Fruit fly (Drosophila melanogaster) whole organism, embryonic: ENCODE measurements around the gene Obp28a.

Experiments
- Asciz ChIP-seq: fragments of 200-800 bp; sonication (Bioruptor generic); optimal IDR thresholded peaks from 2 replicates; lab custom pipeline; 2017; ENCODE audit warnings: missing biosample characterization, mild to moderate bottlenecking, missing genetic modification characterization, missing genetic modification reagents
- CG11504 ChIP-seq: fragments of 200-800 bp; sonication (Bioruptor generic); optimal IDR thresholded peaks from 3 replicates; lab custom pipeline; 2019; ENCODE audit warnings: missing biosample characterization, mild to moderate bottlenecking, missing genetic modification characterization, moderate library complexity
- CG11695 ChIP-seq: fragments of 200-800 bp; sonication (Bioruptor generic); IDR thresholded peaks from 3 replicates; pipeline ENCODE4 v1.3.6; 2022; ENCODE audit warnings: missing biosample characterization, missing genetic modification characterization
- CG12071 ChIP-seq: fragments of 200-800 bp; sonication (Bioruptor generic); optimal IDR thresholded peaks from 3 replicates; lab custom pipeline; 2018; ENCODE audit warnings: missing biosample characterization, mild to moderate bottlenecking, missing genetic modification characterization
- CG12219 ChIP-seq: fragments of 200-800 bp; sonication (Bioruptor generic); optimal IDR thresholded peaks from 3 replicates; lab custom pipeline; 2018; ENCODE audit warnings: missing biosample characterization, mild to moderate bottlenecking, missing genetic modification characterization
- CG1233 ChIP-seq: fragments of 200-800 bp; sonication (Bioruptor generic); optimal IDR thresholded peaks from 4 replicates; lab custom pipeline; 2018; ENCODE audit warnings: missing biosample characterization, mild to moderate bottlenecking, missing genetic modification characterization
- CG12391 ChIP-seq: fragments of 200-800 bp; sonication (Bioruptor generic); optimal IDR thresholded peaks from 3 replicates; lab custom pipeline; 2018; ENCODE audit warnings: missing biosample characterization, mild to moderate bottlenecking, missing genetic modification characterization, moderate library complexity
- CG12659 ChIP-seq: fragments of 200-800 bp; sonication (Bioruptor generic); optimal IDR thresholded peaks from 3 replicates; lab custom pipeline; 2017; ENCODE audit warnings: mild to moderate bottlenecking, missing biosample characterization, missing genetic modification reagents, missing genetic modification characterization
- CG13296 ChIP-seq: fragments of 200-800 bp; sonication (Bioruptor generic); optimal IDR thresholded peaks from 3 replicates; lab custom pipeline; 2018; ENCODE audit warnings: missing biosample characterization, mild to moderate bottlenecking, missing genetic modification characterization
- CG14014 ChIP-seq: fragments of 200-800 bp; sonication (Bioruptor generic); IDR thresholded peaks from 2 replicates; pipeline ENCODE4 v1.3.6; 2022; ENCODE audit warnings: missing biosample characterization, missing genetic modification characterization
- CG15011 ChIP-seq: fragments of 200-800 bp; sonication (Bioruptor generic); optimal IDR thresholded peaks from 3 replicates; lab custom pipeline; 2018; ENCODE audit warnings: missing biosample characterization, mild to moderate bottlenecking, missing genetic modification characterization
- CG15696 ChIP-seq: fragments of 200-800 bp; sonication (Bioruptor generic); optimal IDR thresholded peaks from 2 replicates; lab custom pipeline; 2019; ENCODE audit warnings: missing biosample characterization, mild to moderate bottlenecking, missing genetic modification characterization, moderate library complexity
- CG17912 ChIP-seq: fragments of 200-800 bp; sonication (Bioruptor generic); optimal IDR thresholded peaks from 2 replicates; lab custom pipeline; 2018; ENCODE audit warnings: missing biosample characterization, mild to moderate bottlenecking, missing genetic modification characterization
- CG18619 ChIP-seq: fragments of 200-800 bp; sonication (Bioruptor generic); optimal IDR thresholded peaks from 3 replicates; lab custom pipeline; 2017; ENCODE audit warnings: missing biosample characterization, mild to moderate bottlenecking, missing genetic modification characterization
- CG2202 ChIP-seq: fragments of 200-800 bp; sonication (Bioruptor generic); optimal IDR thresholded peaks from 2 replicates; lab custom pipeline; 2018; ENCODE audit warnings: missing biosample characterization, mild to moderate bottlenecking, missing genetic modification characterization
- CG2678 ChIP-seq: fragments of 200-800 bp; sonication (Bioruptor generic); optimal IDR thresholded peaks from 3 replicates; lab custom pipeline; 2019; ENCODE audit warnings: missing biosample characterization, mild to moderate bottlenecking, missing genetic modification characterization, moderate library complexity
- CG4707 ChIP-seq: fragments of 200-800 bp; sonication (Bioruptor generic); optimal IDR thresholded peaks from 2 replicates; lab custom pipeline; 2018; ENCODE audit warnings: missing biosample characterization, mild to moderate bottlenecking, missing genetic modification characterization, moderate library complexity
- CG6765 ChIP-seq: fragments of 200-800 bp; sonication (Bioruptor generic); optimal IDR thresholded peaks from 3 replicates; lab custom pipeline; 2017; ENCODE audit warnings: missing biosample characterization, mild to moderate bottlenecking, missing genetic modification characterization
- CG6791 ChIP-seq: fragments of 200-800 bp; sonication (Bioruptor generic); IDR thresholded peaks from 3 replicates; pipeline ENCODE4 v1.3.6; 2022; ENCODE audit warnings: missing biosample characterization, missing genetic modification characterization; ENCODE audit not compliant: partially characterized antibody
- CG8089 ChIP-seq: fragments of 200-800 bp; sonication (Bioruptor generic); optimal IDR thresholded peaks from 3 replicates; lab custom pipeline; 2016; ENCODE audit warnings: missing biosample characterization, missing genetic modification characterization
- CG8924 ChIP-seq: fragments of 200-800 bp; optimal IDR thresholded peaks from 3 replicates; lab custom pipeline; 2019; ENCODE audit warnings: missing biosample characterization, mild to moderate bottlenecking, missing genetic modification characterization, moderate library complexity
- Eip74EF ChIP-seq, 2 experiments: fragments of 200-800 bp in 1 of 2; fragments of >200 bp in 1 of 2; sonication (Bioruptor generic) in 1 of 2; optimal IDR thresholded peaks; 2 replicates each; lab custom pipeline; 2017 to 2019; ENCODE audit warnings: missing biosample characterization in 2 of 2, missing genetic modification characterization in 2 of 2, mild to moderate bottlenecking in 1 of 2, moderate library complexity in 1 of 2
- Fer1 ChIP-seq: fragments of 200-800 bp; sonication (Bioruptor generic); optimal IDR thresholded peaks from 2 replicates; lab custom pipeline; 2017; ENCODE audit warnings: missing biosample characterization, mild to moderate bottlenecking, missing genetic modification characterization
- Hey ChIP-seq: fragments of 200-800 bp; sonication (Bioruptor generic); optimal IDR thresholded peaks from 3 replicates; lab custom pipeline; 2018; ENCODE audit warnings: missing biosample characterization, mild to moderate bottlenecking, missing genetic modification characterization
- Mrtf ChIP-seq: fragments of 200-800 bp; sonication (Bioruptor generic); IDR thresholded peaks from 3 replicates; pipeline ENCODE4 v1.3.6; 2022; ENCODE audit warnings: missing biosample characterization, missing genetic modification characterization
- NC2β ChIP-seq: fragments of 200-800 bp; sonication (Bioruptor generic); optimal IDR thresholded peaks from 2 replicates; lab custom pipeline; 2016; ENCODE audit warnings: missing biosample characterization, missing genetic modification characterization
- NK7.1 ChIP-seq: fragments of 200-800 bp; sonication (Bioruptor generic); optimal IDR thresholded peaks from 3 replicates; lab custom pipeline; 2016; ENCODE audit warnings: missing biosample characterization, missing genetic modification characterization
- Pdp1 ChIP-seq, 2 experiments: fragments of 200-800 bp; sonication (Bioruptor generic); optimal IDR thresholded peaks; 3 replicates each; lab custom pipeline; 2016; ENCODE audit warnings: missing biosample characterization in 2 of 2, missing genetic modification characterization in 2 of 2, mild to moderate bottlenecking in 1 of 2, moderate library complexity in 1 of 2
- Sox102F ChIP-seq: fragments of 200-800 bp; sonication (Bioruptor generic); optimal IDR thresholded peaks from 2 replicates; lab custom pipeline; 2018; ENCODE audit warnings: missing biosample characterization, mild to moderate bottlenecking, missing genetic modification characterization, moderate library complexity
- Vsx1 ChIP-seq: fragments of 200-800 bp; sonication (Bioruptor generic); optimal IDR thresholded peaks from 2 replicates; lab custom pipeline; 2017; ENCODE audit warnings: missing biosample characterization, mild to moderate bottlenecking, missing genetic modification characterization, missing genetic modification reagents
- Xrp1 ChIP-seq: fragments of 200-800 bp; sonication (Bioruptor generic); IDR thresholded peaks from 2 replicates; pipeline ENCODE4 v1.3.6; 2022; ENCODE audit warnings: missing biosample characterization, missing genetic modification characterization
- ap ChIP-seq: fragments of 200-800 bp; sonication (Bioruptor generic); IDR thresholded peaks from 2 replicates; pipeline ENCODE4 v1.3.6; 2022; ENCODE audit warnings: missing biosample characterization, missing genetic modification characterization
- cg ChIP-seq: fragments of 200-800 bp; sonication (Bioruptor generic); optimal IDR thresholded peaks from 3 replicates; lab custom pipeline; 2019; ENCODE audit warnings: missing biosample characterization, mild to moderate bottlenecking, missing genetic modification characterization, moderate library complexity
- ci ChIP-seq: fragments of 200-800 bp; sonication (Bioruptor generic); IDR thresholded peaks from 3 replicates; pipeline ENCODE4 v1.3.6; 2022; ENCODE audit warnings: missing biosample characterization, missing genetic modification characterization
- dmrt11E ChIP-seq: fragments of 200-800 bp; sonication (Bioruptor generic); optimal IDR thresholded peaks from 3 replicates; lab custom pipeline; 2018; ENCODE audit warnings: missing biosample characterization, mild to moderate bottlenecking, missing genetic modification characterization, moderate library complexity
- gcm ChIP-seq: fragments of 200-800 bp; sonication (Bioruptor generic); optimal IDR thresholded peaks from 2 replicates; lab custom pipeline; 2019; ENCODE audit warnings: missing biosample characterization, mild to moderate bottlenecking, missing genetic modification characterization, moderate library complexity
- grn ChIP-seq: fragments of 200-800 bp; sonication (Bioruptor generic); optimal IDR thresholded peaks from 3 replicates; lab custom pipeline; 2017; ENCODE audit warnings: missing biosample characterization, missing genetic modification characterization
- gro ChIP-seq: fragments of 200-800 bp; sonication (Bioruptor generic); optimal IDR thresholded peaks from 2 replicates; lab custom pipeline; 2016; ENCODE audit warnings: missing biosample characterization, missing genetic modification characterization
- kay ChIP-seq: fragments of 200-800 bp; sonication (Bioruptor generic); optimal IDR thresholded peaks from 2 replicates; lab custom pipeline; 2016; ENCODE audit warnings: missing biosample characterization, missing genetic modification characterization
- maf-S ChIP-seq: fragments of 200-800 bp; sonication (Bioruptor generic); optimal IDR thresholded peaks from 2 replicates; lab custom pipeline; 2016; ENCODE audit warnings: missing biosample characterization, missing genetic modification characterization
- nau ChIP-seq: fragments of 200-800 bp; sonication (Bioruptor generic); optimal IDR thresholded peaks from 3 replicates; lab custom pipeline; 2017; ENCODE audit warnings: missing biosample characterization, mild to moderate bottlenecking, missing genetic modification characterization, missing genetic modification reagents
- pan ChIP-seq, 4 experiments: fragments of >200 bp in 3 of 4; fragments of 200-800 bp in 1 of 4; sonication (Bioruptor generic) in 1 of 4; optimal IDR thresholded peaks in 3 of 4; IDR thresholded peaks in 1 of 4; 2 replicates each; pipeline versions ENCODE4 v1.3.6 to Lab custom; 2017 to 2022; ENCODE audit warnings: missing biosample characterization in 2 of 4, missing genetic modification characterization in 2 of 4, mixed read lengths in 1 of 4
- sd ChIP-seq: fragments of 200-800 bp; sonication (Bioruptor generic); optimal IDR thresholded peaks from 3 replicates; lab custom pipeline; 2018; ENCODE audit warnings: missing biosample characterization, mild to moderate bottlenecking, missing genetic modification characterization, moderate library complexity
- sug ChIP-seq: fragments of 200-800 bp; optimal IDR thresholded peaks from 2 replicates; lab custom pipeline; 2019; ENCODE audit warnings: missing biosample characterization, mild to moderate bottlenecking, missing genetic modification characterization, moderate library complexity
- tap ChIP-seq: fragments of 200-800 bp; optimal IDR thresholded peaks from 3 replicates; lab custom pipeline; 2019; ENCODE audit warnings: missing biosample characterization, mild to moderate bottlenecking, missing genetic modification characterization, moderate library complexity
- tgo ChIP-seq: fragments of 200-800 bp; sonication (Bioruptor generic); IDR thresholded peaks from 3 replicates; pipeline ENCODE4 v1.3.6; 2022; ENCODE audit warnings: missing biosample characterization, missing genetic modification characterization
- unpg ChIP-seq: fragments of 200-800 bp; sonication (Bioruptor generic); optimal IDR thresholded peaks from 3 replicates; lab custom pipeline; 2018; ENCODE audit warnings: missing biosample characterization, mild to moderate bottlenecking, missing genetic modification characterization, moderate library complexity
- wek ChIP-seq: fragments of 200-800 bp; sonication (Bioruptor generic); optimal IDR thresholded peaks from 3 replicates; lab custom pipeline; 2018; ENCODE audit warnings: missing biosample characterization, mild to moderate bottlenecking, missing genetic modification characterization, moderate library complexity

The Obp28a gene

dm6 chr2L:7518896-7519295 is 21.7 kb upstream of the Obp28a start (continued):
- TF ChIP-seq Eip74EF (GFP tag; optimal IDR thresholded peaks at IDR 0.05; lab: Kevin White, UChicago) (peak in 1 of 2 experiments; percentile 21), CG12391 (tag; lab: Kevin White, UChicago) (peak; percentile 0), CG13296 (peak; percentile 69), NC2β (GFP tag; lab: Kevin White, UChicago) (peak; percentile 26), tap (tag; lab: Kevin White, UChicago) (peak; percentile 11), pan (optimal IDR thresholded peaks at IDR 0.05; lab: Kevin White, UChicago) (no peak), pan (GFP tag; optimal IDR thresholded peaks at IDR 0.05 in 1 of 2, IDR thresholded peaks at IDR 0.05 in 1 of 2) (no peak), Pdp1 (GFP tag; optimal IDR thresholded peaks at IDR 0.05; lab: Kevin White, UChicago) (peak in 1 of 2 experiments; percentile 28), CG11504 (tag; lab: Kevin White, UChicago) (peak; percentile 33), unpg (GFP tag; lab: Kevin White, UChicago) (peak; percentile 47), CG2678 (tag; lab: Kevin White, UChicago) (peak; percentile 59), CG1233 (GFP tag; lab: Kevin White, UChicago) (peak; percentile 26), Fer1 (GFP tag; lab: Kevin White, UChicago) (peak; percentile 45), CG6791 (GFP tag; lab: Robert Waterston, UW) (no peak), CG11695 (0 out of 3 replicates have a peak, but pooled peaks have one; percentile 6), CG12659 (GFP tag; lab: Kevin White, UChicago) (peak; percentile 27), NK7.1 (GFP tag; lab: Kevin White, UChicago) (peak; percentile 16), sd (peak; percentile 7), dmrt11E (tag; lab: Kevin White, UChicago) (peak; percentile 58), gcm (no peak), maf-S (no peak), kay (no peak), ci (GFP tag; lab: Robert Waterston, UW) (peak; percentile 61; the same call in 1 of the 3 replicates), Sox102F (no peak), nau (GFP tag; lab: Kevin White, UChicago) (peak; percentile 39), sug (peak; percentile 38), Xrp1 (GFP tag; lab: Robert Waterston, UW) (peak; percentile 38; the same call in 1 of the 2 replicates), CG6765 (peak; percentile 26), CG18619 (GFP tag; lab: Kevin White, UChicago) (peak; percentile 24), Vsx1 (GFP tag; lab: Kevin White, UChicago) (peak; percentile 78), Mrtf (GFP tag; lab: Robert Waterston, UW) (no peak), CG2202 (tag; lab: Kevin White, UChicago) (peak; percentile 70), CG17912 (GFP tag; lab: Kevin White, UChicago) (peak; percentile 33), wek (GFP tag; lab: Kevin White, UChicago) (peak; percentile 53), tgo (GFP tag; lab: Robert Waterston, UW) (0 out of 3 replicates have a peak, but pooled peaks have one; percentile 17), ap (no peak), CG12071 (GFP tag; lab: Kevin White, UChicago) (peak; percentile 36), CG8089 (peak; percentile 33), CG15696 (tag; lab: Kevin White, UChicago) (peak; percentile 59), CG14014 (GFP tag; lab: Robert Waterston, UW) (peak; percentile 65; the same call in 1 of the 2 replicates), CG8924 (tag; lab: Kevin White, UChicago) (peak; percentile 27), Asciz (GFP tag; lab: Kevin White, UChicago) (peak; percentile 69), CG15011 (GFP tag; lab: Kevin White, UChicago) (peak; percentile 41), grn (peak; percentile 35), gro (peak; percentile 28), CG12219 (peak; percentile 46), CG4707 (peak; percentile 15), cg (no peak), Hey (tag; lab: Kevin White, UChicago) (no peak)
